Worm (Caenorhabditis elegans) whole organism, mixed stage, embryonic: Measurements from ENCODE around the gene C49G7.12.

Experiments
- ceh-43 ChIP-seq: fragments of 200-800 bp; sonication (Bioruptor generic); optimal IDR thresholded peaks from 2 replicates; lab custom pipeline; 2018; ENCODE audit warnings: mild to moderate bottlenecking, missing genetic modification characterization, moderate library complexity, missing compliant biosample characterization
- lin-13 ChIP-seq: fragments of 150-350 bp; optimal IDR thresholded peaks from 2 replicates; lab custom pipeline; 2014; ENCODE audit warnings: missing biosample characterization, missing genetic modification characterization
- lin-32 ChIP-seq: fragments of 200-800 bp; sonication (Bioruptor generic); optimal IDR thresholded peaks from 2 replicates; lab custom pipeline; 2018; ENCODE audit warnings: mild to moderate bottlenecking, missing genetic modification characterization, missing compliant biosample characterization
- nhr-237 ChIP-seq: fragments of 150-350 bp; optimal IDR thresholded peaks from 2 replicates; lab custom pipeline; 2014; ENCODE audit warnings: missing biosample characterization, missing genetic modification characterization
- nhr-76 ChIP-seq: sonication (generic microtip); optimal IDR thresholded peaks from 2 replicates; lab custom pipeline; 2017; ENCODE audit warnings: missing biosample characterization, missing genetic modification characterization
- snpc-4 ChIP-seq: fragments of 150-350 bp; optimal IDR thresholded peaks from 2 replicates; lab custom pipeline; 2014; ENCODE audit warnings: missing biosample characterization, missing genetic modification characterization

DNA sequence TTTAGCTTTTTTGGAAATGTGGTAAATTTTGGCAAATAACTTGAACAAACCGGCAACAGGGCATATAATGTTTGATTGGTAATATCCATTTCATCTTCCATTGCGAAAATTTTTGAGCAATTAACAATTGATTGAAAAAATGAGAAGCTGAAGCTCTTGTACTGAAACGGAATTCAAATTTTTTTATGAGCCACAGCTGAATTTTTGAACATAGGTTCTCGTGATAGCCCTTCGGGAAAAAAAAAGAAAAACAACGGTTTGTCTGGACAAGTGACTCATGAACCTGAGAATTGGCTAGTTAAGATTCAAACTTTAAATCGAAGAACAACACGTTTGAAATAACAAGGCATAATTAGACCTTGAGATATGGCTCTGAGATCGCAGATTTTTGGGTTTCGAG lies 42.4 kb upstream of the C49G7.12 start, which contains the start of gene srx-62:
- no peak for TF ChIP-seq nhr-237
- TF ChIP-seq lin-13 (tag; lab: Kevin White, UChicago), result no peak
- TF ChIP-seq lin-32 (GFP tag; lab: Kevin White, UChicago), result no peak
- no peak for TF ChIP-seq nhr-76 (tag; lab: Kevin White, UChicago)
- TF ChIP-seq ceh-43 (GFP tag; lab: Kevin White, UChicago), result no peak
- no peak for TF ChIP-seq snpc-4 (tag; lab: Kevin White, UChicago)
